Fruit fly (Drosophila melanogaster): ENCODE measurements around the gene CG31468.

CG31468 gene

dm6 chr3R:23655501-23655900, 44.7 kb downstream of the CG31468 start:
- no peak for TF ChIP-seq rgr (GFP tag; optimal IDR thresholded peaks at IDR 0.05)
- no peak for TF ChIP-seq Rel (GFP tag; optimal IDR thresholded peaks at IDR 0.05)
- no peak for TF ChIP-seq Rel (tag; optimal IDR thresholded peaks at IDR 0.05)
- TF ChIP-seq dl (GFP tag; optimal IDR thresholded peaks at IDR 0.05; ENCODE audit: insufficient read depth in 1 of 2, partially characterized antibody in 2 of 2), result no peak
- TF ChIP-seq psq (GFP tag; optimal IDR thresholded peaks at IDR 0.05), result no peak
- no peak for TF ChIP-seq Dif (GFP tag; optimal IDR thresholded peaks at IDR 0.05; ENCODE audit: partially characterized antibody)

- TF ChIP-seq fru (GFP tag; optimal IDR thresholded peaks at IDR 0.05), result peak; percentile 74
- no peak for TF ChIP-seq Jra (GFP tag; optimal IDR thresholded peaks at IDR 0.05)
- TF ChIP-seq ey (GFP tag; optimal IDR thresholded peaks at IDR 0.05), result peak; percentile 56
- TF ChIP-seq Dfd (GFP tag; optimal IDR thresholded peaks at IDR 0.05), result no peak
- peak; percentile 72 for TF ChIP-seq dmrt93B (GFP tag; optimal IDR thresholded peaks at IDR 0.05)
- TF ChIP-seq usp (GFP tag; optimal IDR thresholded peaks at IDR 0.05), result no peak
- no peak for TF ChIP-seq lola (GFP tag; optimal IDR thresholded peaks at IDR 0.05)
- TF ChIP-seq br (GFP tag; optimal IDR thresholded peaks at IDR 0.05), result peak; percentile 81
- TF ChIP-seq OdsH (GFP tag; optimal IDR thresholded peaks at IDR 0.05), result peak; percentile 87
- no peak for TF ChIP-seq Abd-B (GFP tag; optimal IDR thresholded peaks at IDR 0.05)
- no peak for TF ChIP-seq Mio (GFP tag; optimal IDR thresholded peaks at IDR 0.05)
- no peak for TF ChIP-seq pan (optimal IDR thresholded peaks at IDR 0.05)
- peak; percentile 53 for TF ChIP-seq HLH106 (tag; optimal IDR thresholded peaks at IDR 0.05)
- TF ChIP-seq sage (GFP tag; optimal IDR thresholded peaks at IDR 0.05), result peak; percentile 23
- TF ChIP-seq Myc (optimal IDR thresholded peaks at IDR 0.05), result no peak
- TF ChIP-seq woc (GFP tag; optimal IDR thresholded peaks at IDR 0.05), result no peak
- TF ChIP-seq tai (GFP tag; optimal IDR thresholded peaks at IDR 0.05), result peak; percentile 41
- TF ChIP-seq psq (GFP tag; optimal IDR thresholded peaks at IDR 0.05), result peak; percentile 60
- no peak for TF ChIP-seq dl (GFP tag; optimal IDR thresholded peaks at IDR 0.05; ENCODE audit: insufficient read depth in 1 of 2, partially characterized antibody in 2 of 2)
- TF ChIP-seq Dif (GFP tag; optimal IDR thresholded peaks at IDR 0.05; ENCODE audit: partially characterized antibody), result no peak
- TF ChIP-seq Rel (GFP tag; optimal IDR thresholded peaks at IDR 0.05), result no peak
- TF ChIP-seq Rel (tag; optimal IDR thresholded peaks at IDR 0.05), result no peak
- peak; percentile 65 for TF ChIP-seq GATAd (GFP tag; optimal IDR thresholded peaks at IDR 0.05)
- peak; percentile 56 for TF ChIP-seq brk (GFP tag; optimal IDR thresholded peaks at IDR 0.05)
- peak; percentile 53 for TF ChIP-seq CG9705 (GFP tag; optimal IDR thresholded peaks at IDR 0.05)
- TF ChIP-seq Vsx2 (GFP tag; optimal IDR thresholded peaks at IDR 0.05; ENCODE audit: partially characterized antibody), result no peak
- peak; percentile 60 for TF ChIP-seq Sp1 (GFP tag; optimal IDR thresholded peaks at IDR 0.05)
- TF ChIP-seq h (GFP tag; optimal IDR thresholded peaks at IDR 0.05), result peak; percentile 84
- peak; percentile 90 for TF ChIP-seq rgr (GFP tag; optimal IDR thresholded peaks at IDR 0.05)
- TF ChIP-seq sv (GFP tag; optimal IDR thresholded peaks at IDR 0.05), result peak; percentile 45
- peak in 1 of 2 experiments; percentile 80 for TF ChIP-seq foxo (GFP tag; optimal IDR thresholded peaks at IDR 0.05)
- no peak for TF ChIP-seq CrebA (GFP tag; optimal IDR thresholded peaks at IDR 0.05; ENCODE audit: borderline replicate concordance)
- TF ChIP-seq jim (GFP tag; optimal IDR thresholded peaks at IDR 0.05), result no peak
- TF ChIP-seq Hnf4 (GFP tag; optimal IDR thresholded peaks at IDR 0.05), result peak; percentile 82
- no peak for TF ChIP-seq Hr78 (GFP tag; optimal IDR thresholded peaks at IDR 0.05)
- peak; percentile 68 for TF ChIP-seq dsf (GFP tag; optimal IDR thresholded peaks at IDR 0.05; ENCODE audit: borderline replicate concordance)
- no peak for TF ChIP-seq N (GFP tag; optimal IDR thresholded peaks at IDR 0.05)
- peak; percentile 90 for TF ChIP-seq Hr83 (GFP tag; optimal IDR thresholded peaks at IDR 0.05; ENCODE audit: poor library complexity, severe bottlenecking)
- TF ChIP-seq CG32264 (GFP tag; optimal IDR thresholded peaks at IDR 0.05), result peak; percentile 35
Measured at dm6 chr3R:23652525-23653108, 47.5 kb downstream of the CG31468 start.

- TF ChIP-seq dsf (GFP tag; optimal IDR thresholded peaks at IDR 0.05; ENCODE audit: borderline replicate concordance) (no peak), dl (GFP tag; optimal IDR thresholded peaks at IDR 0.05; ENCODE audit: insufficient read depth in 1 of 2, partially characterized antibody in 2 of 2) (no peak), tai (GFP tag; optimal IDR thresholded peaks at IDR 0.05) (no peak), ey (GFP tag; optimal IDR thresholded peaks at IDR 0.05) (no peak), Rel (GFP tag; optimal IDR thresholded peaks at IDR 0.05) (no peak), Rel (tag; optimal IDR thresholded peaks at IDR 0.05) (no peak), Sp1 (GFP tag; optimal IDR thresholded peaks at IDR 0.05) (no peak), Jra (GFP tag; optimal IDR thresholded peaks at IDR 0.05) (no peak), lola (GFP tag; optimal IDR thresholded peaks at IDR 0.05) (no peak), Abd-B (GFP tag; optimal IDR thresholded peaks at IDR 0.05) (no peak), dmrt93B (GFP tag; optimal IDR thresholded peaks at IDR 0.05) (no peak), sage (GFP tag; optimal IDR thresholded peaks at IDR 0.05) (no peak), CrebA (GFP tag; optimal IDR thresholded peaks at IDR 0.05; ENCODE audit: borderline replicate concordance) (no peak), Hnf4 (GFP tag; optimal IDR thresholded peaks at IDR 0.05) (no peak), Vsx2 (GFP tag; optimal IDR thresholded peaks at IDR 0.05; ENCODE audit: partially characterized antibody) (no peak), CG32264 (GFP tag; optimal IDR thresholded peaks at IDR 0.05) (no peak), pan (optimal IDR thresholded peaks at IDR 0.05) (no peak), brk (GFP tag; optimal IDR thresholded peaks at IDR 0.05) (no peak), Myc (optimal IDR thresholded peaks at IDR 0.05) (no peak), HLH106 (tag; optimal IDR thresholded peaks at IDR 0.05) (no peak)
Measured at dm6 chr3R:23649831-23650230, 50.3 kb downstream of the CG31468 start.
